Worm (Caenorhabditis elegans): ENCODE results near the gene ech-8.

DNA sequence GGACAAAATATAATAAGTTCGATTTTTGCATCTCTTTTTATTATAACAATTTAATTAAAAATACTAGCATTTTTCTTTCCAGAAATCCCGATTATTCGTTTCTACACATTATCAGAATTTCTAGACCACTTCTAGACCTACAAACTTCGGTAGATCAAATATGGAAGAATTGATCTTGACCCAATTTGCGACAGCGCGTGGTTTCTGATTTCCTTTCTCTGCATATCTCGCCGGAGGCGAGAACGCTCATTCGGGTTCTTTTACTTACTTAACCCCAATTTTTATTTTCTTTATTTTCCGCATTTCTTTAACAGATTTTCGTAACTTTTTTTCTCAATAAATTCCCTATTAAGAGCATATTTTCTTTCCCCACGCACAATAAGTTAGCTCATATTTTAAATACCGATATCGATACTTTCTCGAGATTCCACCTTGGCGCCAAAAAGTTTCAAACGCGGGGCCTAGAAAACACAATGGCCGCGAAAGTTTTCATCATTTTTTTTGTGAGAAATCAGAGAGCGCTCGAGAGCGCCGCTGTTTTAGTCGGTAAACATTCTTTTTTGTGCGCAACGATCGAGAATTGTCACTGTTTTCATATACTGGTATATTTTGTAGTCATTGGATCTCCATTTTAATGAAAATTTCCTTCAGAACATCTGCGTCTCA lies 3.6 kb upstream of the ech-8 start:
- TF ChIP-seq aly-2 (tag; optimal IDR thresholded peaks at IDR 0.05) (no peak), nhr-129 (tag; optimal IDR thresholded peaks at IDR 0.05) (peak; percentile 68), unc-62 (GFP tag; optimal IDR thresholded peaks at IDR 0.05) (no peak), ZK546.5 (tag; optimal IDR thresholded peaks at IDR 0.05) (no peak), zag-1 (tag; optimal IDR thresholded peaks at IDR 0.05) (no peak), nhr-25 (tag; optimal IDR thresholded peaks at IDR 0.05) (no peak), skn-1 (tag; optimal IDR thresholded peaks at IDR 0.05) (no peak)
